Worm (Caenorhabditis elegans): Measurements from ENCODE around the gene C08F11.10.

DNA sequence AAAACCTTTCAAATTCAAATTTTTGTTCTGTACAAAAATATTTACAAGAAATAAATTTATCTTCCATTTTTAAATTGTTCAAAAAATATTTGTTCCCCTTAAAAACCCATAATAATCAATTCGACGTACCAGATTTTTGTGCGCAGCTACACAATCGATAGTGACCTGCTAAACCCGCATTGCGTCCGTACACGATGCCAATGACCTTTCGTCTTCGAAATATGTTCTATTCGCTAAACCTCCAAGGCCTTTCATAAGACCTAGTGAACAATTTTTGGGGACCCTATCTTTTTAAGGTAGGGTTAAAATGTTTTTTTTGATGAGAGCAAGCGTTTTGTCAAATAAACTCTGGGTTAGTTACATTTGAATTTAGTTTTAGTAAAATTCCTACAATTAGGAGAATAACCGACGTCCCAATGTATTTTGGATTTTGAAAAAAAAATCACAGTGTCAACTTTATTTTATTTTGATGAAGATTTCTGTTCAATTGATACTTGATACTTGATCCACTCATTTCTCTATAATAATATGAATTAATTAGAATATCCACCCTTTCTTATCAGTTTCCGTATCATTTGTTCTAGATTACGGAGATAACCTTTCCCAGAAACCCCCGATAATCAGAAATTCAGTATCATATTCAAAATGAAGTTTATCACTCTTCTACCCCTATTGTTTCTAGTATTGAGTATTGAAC is 46.9 kb downstream of the C08F11.10 start, which contains the start of gene Y45F10B.59:
- TF ChIP-seq madf-9 (GFP tag; conservative IDR thresholded peaks at IDR 0.05): no peak
- TF ChIP-seq hlh-11 (tag; optimal IDR thresholded peaks at IDR 0.05): no peak
- TF ChIP-seq dmd-8 (GFP tag; IDR thresholded peaks at IDR 0.05): no peak
- no peak for TF ChIP-seq attf-4 (tag; optimal IDR thresholded peaks at IDR 0.05)
- no peak for TF ChIP-seq dpl-1 (GFP tag; optimal IDR thresholded peaks at IDR 0.05)
- no peak for TF ChIP-seq ces-1 (GFP tag; optimal IDR thresholded peaks at IDR 0.05)
- no peak for TF ChIP-seq ztf-11 (tag; optimal IDR thresholded peaks at IDR 0.05)
- TF ChIP-seq nhr-76 (tag; optimal IDR thresholded peaks at IDR 0.05): no peak

Measured in whole organism, L4 larva.